Worm (Caenorhabditis elegans) whole organism, L4/young adult: ENCODE measurements around the gene D1086.18.

Experiments
- dao-5 ChIP-seq: sonication (generic microtip); optimal IDR thresholded peaks from 2 replicates; lab custom pipeline; 2016; ENCODE audit warnings: missing genotype, missing genetic modification characterization, moderate library complexity, missing compliant biosample characterization
- him-1 ChIP-seq: sonication (generic microtip); optimal IDR thresholded peaks from 2 replicates; lab custom pipeline; 2016; ENCODE audit warnings: missing genotype, missing genetic modification reagents, missing genetic modification characterization, missing compliant biosample characterization

DNA sequence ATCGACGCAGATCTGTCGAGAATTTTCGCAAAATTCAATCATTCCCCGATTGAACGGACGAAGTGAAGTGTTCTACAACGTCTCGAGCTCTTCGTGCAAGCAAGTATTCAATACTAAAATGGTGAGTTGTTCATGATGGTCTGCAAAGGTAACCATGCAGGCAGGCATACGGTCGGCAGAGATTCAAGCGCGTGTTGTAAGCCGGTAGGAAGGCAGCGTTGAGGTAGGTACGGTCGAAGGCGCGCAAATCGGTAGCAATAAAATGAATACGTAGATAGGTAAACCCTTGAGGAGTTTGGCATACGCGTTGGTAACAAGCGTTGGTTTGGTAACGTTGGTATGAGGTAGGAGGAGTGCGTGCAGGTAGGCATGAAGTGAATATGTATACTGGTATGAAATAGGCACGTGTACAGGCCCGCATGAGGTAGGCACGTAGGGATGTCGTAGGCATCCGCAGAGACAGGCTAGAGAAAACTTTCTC lies 17.8 kb upstream of the D1086.18 start, which contains the start of gene D1086.17:
- TF ChIP-seq him-1 (tag; lab: Kevin White, UChicago) (no peak), dao-5 (tag; lab: Kevin White, UChicago) (no peak)
